Worm (Caenorhabditis elegans): ENCODE data around the gene col-157.

Gene col-157

ce11 chrV:11504853-11505397 lies 21.1 kb downstream of the col-157 start, which contains the start of the genes C55A6.1 and C55A6.10 (continued):
- TF ChIP-seq tbp1 (GFP tag; optimal IDR thresholded peaks at IDR 0.05) (peak; percentile 51), dox-1 (GFP tag; IDR thresholded peaks at IDR 0.05) (peak; percentile 93), snpc-4 (GFP tag; optimal IDR thresholded peaks at IDR 0.05) (peak; percentile 51), snpc-4 (tag; optimal IDR thresholded peaks at IDR 0.05) (peak in 3 of 4 experiments; percentile 65 to 77 (median 75)), Y95B8A.8 (GFP tag; IDR thresholded peaks at IDR 0.05) (peak; percentile 78; the same call in 1 of the 2 replicates), ceh-27 (GFP tag; optimal IDR thresholded peaks at IDR 0.05) (peak; percentile 72), Y79H2A.3 (GFP tag; conservative IDR thresholded peaks at IDR 0.05) (peak; percentile 70; the same call in 1 of the 2 replicates), let-607 (tag; optimal IDR thresholded peaks at IDR 0.05) (peak in 1 of 2 experiments; percentile 29), ceh-91 (GFP tag; IDR thresholded peaks at IDR 0.05) (peak; percentile 74), K11D2.4 (GFP tag; IDR thresholded peaks at IDR 0.05) (peak; percentile 78; the same call in 1 of the 2 replicates), nhr-90 (tag; optimal IDR thresholded peaks at IDR 0.05) (peak; percentile 20), C06A6.2 (GFP tag; conservative IDR thresholded peaks at IDR 0.05) (peak; percentile 83), Y56A3A.18 (GFP tag; IDR thresholded peaks at IDR 0.05) (peak; percentile 70; the same call in 1 of the 2 replicates), madf-3 (GFP tag; IDR thresholded peaks at IDR 0.05) (peak; percentile 64; the same call in 1 of the 2 replicates), chd-7 (tag; optimal IDR thresholded peaks at IDR 0.05) (peak; percentile 50), attf-6 (GFP tag; IDR thresholded peaks at IDR 0.05) (peak; percentile 76), snpc-1.3 (tag; optimal IDR thresholded peaks at IDR 0.05; ENCODE audit: insufficient read depth) (peak; percentile 46), hsf-1 (GFP tag; IDR thresholded peaks at IDR 0.05) (peak; percentile 38), egrh-3 (GFP tag; IDR thresholded peaks at IDR 0.05) (peak; percentile 69; the same call in 1 of the 2 replicates), snpc-1.1 (tag; optimal IDR thresholded peaks at IDR 0.05; ENCODE audit: insufficient read depth) (peak; percentile 21), nfyb-1 (GFP tag; IDR thresholded peaks at IDR 0.05) (peak; percentile 97), B0336.3 (GFP tag; IDR thresholded peaks at IDR 0.05) (0 out of 2 replicates have a peak, but pooled peaks have one; percentile 54), attf-3 (GFP tag; conservative IDR thresholded peaks at IDR 0.05) (peak; percentile 69), F49E8.2 (tag; optimal IDR thresholded peaks at IDR 0.05; ENCODE audit: insufficient read depth) (peak; percentile 61), sea-2 (GFP tag; IDR thresholded peaks at IDR 0.05) (0 out of 2 replicates have a peak, but pooled peaks have one; percentile 27), madf-8 (GFP tag; conservative IDR thresholded peaks at IDR 0.05) (peak; percentile 42; the same call in 1 of the 2 replicates), lin-40 (tag; optimal IDR thresholded peaks at IDR 0.05) (peak; percentile 89), hmg-1.2 (GFP tag; IDR thresholded peaks at IDR 0.05) (peak; percentile 64; the same call in 1 of the 2 replicates), Y67H2A.10 (GFP tag; conservative IDR thresholded peaks at IDR 0.05) (peak; percentile 71; the same call in 1 of the 2 replicates), rcor-1 (GFP tag; IDR thresholded peaks at IDR 0.05) (peak; percentile 80), F33H1.4 (GFP tag; IDR thresholded peaks at IDR 0.05) (peak; percentile 64), madf-10 (tag; optimal IDR thresholded peaks at IDR 0.05) (peak; percentile 73), Y53G8AR.9 (GFP tag; conservative IDR thresholded peaks at IDR 0.05) (peak; percentile 70; the same call in 1 of the 2 replicates), attf-5 (GFP tag; optimal IDR thresholded peaks at IDR 0.05) (peak; percentile 86), efl-1 (GFP tag; optimal IDR thresholded peaks at IDR 0.05) (peak; percentile 23), lin-26 (GFP tag; IDR thresholded peaks at IDR 0.05) (0 out of 2 replicates have a peak, but pooled peaks have one; percentile 54), let-526 (GFP tag; IDR thresholded peaks at IDR 0.05) (peak; percentile 67; the same call in 1 of the 2 replicates), tlf-1 (GFP tag; optimal IDR thresholded peaks at IDR 0.05) (peak; percentile 30), cebp-1 (GFP tag; IDR thresholded peaks at IDR 0.05) (0 out of 2 replicates have a peak, but pooled peaks have one; percentile 32), cebp-1 (tag; optimal IDR thresholded peaks at IDR 0.05) (peak; percentile 79), nhr-80 (tag; optimal IDR thresholded peaks at IDR 0.05) (peak; percentile 70), dpl-1 (GFP tag; optimal IDR thresholded peaks at IDR 0.05) (peak; percentile 31), ztf-26 (tag; optimal IDR thresholded peaks at IDR 0.05) (peak; percentile 51)

Measured in whole organism, young adult.